Worm (Caenorhabditis elegans) whole organism, dauer: ENCODE data around the gene dmd-10.

Experiments
- unc-62 ChIP-seq: sonication (generic microtip); optimal IDR thresholded peaks from 2 replicates; lab custom pipeline; 2017; ENCODE audit warnings: missing biosample characterization, missing genetic modification reagents, missing genetic modification characterization

Gene dmd-10

ce11 chrV:13243205-13243604, 6.8 kb upstream of the dmd-10 start:
- no peak for TF ChIP-seq unc-62

DNA sequence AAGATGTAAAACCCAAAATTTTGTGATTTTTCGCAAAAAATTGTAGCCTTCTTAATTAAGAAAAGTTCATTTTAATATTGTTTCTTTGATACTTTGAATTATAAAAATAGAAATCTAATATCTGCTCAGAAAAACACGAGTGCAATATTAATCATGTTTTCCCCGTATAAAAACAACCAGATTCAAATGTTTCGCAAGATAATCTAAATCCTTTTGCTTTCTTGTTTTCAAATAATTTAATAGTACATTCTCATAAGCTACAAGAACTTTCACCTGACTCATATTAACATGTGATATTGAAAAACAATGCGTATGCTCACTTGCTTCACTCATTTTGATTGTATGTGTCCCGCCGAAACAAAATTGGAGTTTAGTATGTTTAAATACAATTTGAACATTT, 1.1 kb downstream of the dmd-10 start:
- TF ChIP-seq unc-62 = no peak

DNA sequence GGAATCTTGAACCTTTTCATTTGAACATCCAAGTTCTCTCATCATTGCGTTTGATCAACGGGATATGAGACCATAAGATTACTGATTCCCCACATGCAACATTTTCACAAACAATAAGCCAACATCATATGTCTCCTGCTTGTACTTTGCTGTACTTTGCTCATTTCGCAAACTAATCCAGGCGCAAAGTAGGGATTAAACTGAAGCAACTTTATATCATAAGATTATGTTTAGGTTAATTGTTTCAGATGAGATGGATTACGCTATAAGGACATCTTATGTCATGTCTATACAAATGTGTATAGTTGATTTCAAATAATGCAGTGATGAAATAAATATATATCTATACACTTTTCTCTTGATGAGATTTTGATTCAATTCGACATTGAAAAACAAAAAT, 6.9 kb downstream of the dmd-10 start:
- no peak for TF ChIP-seq unc-62

ce11 chrV:13221066-13221465, 15.3 kb downstream of the dmd-10 start:
- no peak for TF ChIP-seq unc-62

DNA sequence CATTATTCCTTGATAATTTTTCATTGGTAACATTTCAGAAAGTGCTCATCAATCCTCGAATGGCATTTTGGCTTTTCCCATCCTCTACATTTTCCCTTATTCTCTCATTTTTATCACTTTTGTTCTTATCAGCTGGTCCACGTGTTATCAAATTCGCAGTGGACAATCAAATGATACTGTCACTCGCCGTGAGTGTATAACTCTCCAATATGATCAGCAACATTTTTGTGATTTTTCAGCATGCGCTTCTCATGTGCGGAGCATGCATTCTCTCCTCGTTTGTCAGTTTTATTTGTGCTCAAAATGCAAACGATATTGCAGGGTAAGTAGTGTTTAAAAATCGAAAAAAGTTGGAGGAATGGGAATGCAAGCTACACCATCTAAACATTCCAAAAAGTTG, 23.8 kb downstream of the dmd-10 start:
- no peak for TF ChIP-seq unc-62

- TF ChIP-seq unc-62 = no peak
Observed at ce11 chrV:13209567-13209966, 26.8 kb downstream of the dmd-10 start, which contains the start of gene F57B1.6. F57B1.6 (plus strand) TSS chrV:13209645.

ce11 chrV:13207426-13207825, 29.0 kb downstream of the dmd-10 start, which contains the start of gene F57B1.5:
F57B1.5 (plus strand) TSS chrV:13207726.
- no peak for TF ChIP-seq unc-62

- TF ChIP-seq unc-62 = no peak
Observed at ce11 chrV:13206514-13206913, 29.9 kb downstream of the dmd-10 start.

- no peak for TF ChIP-seq unc-62
Observed at ce11 chrV:13202127-13202610, 34.2 kb downstream of the dmd-10 start, which contains the start of the genes col-159 and col-160. col-159 (minus strand) TSS chrV:13202177. col-160 (minus strand) TSS chrV:13202189.

DNA sequence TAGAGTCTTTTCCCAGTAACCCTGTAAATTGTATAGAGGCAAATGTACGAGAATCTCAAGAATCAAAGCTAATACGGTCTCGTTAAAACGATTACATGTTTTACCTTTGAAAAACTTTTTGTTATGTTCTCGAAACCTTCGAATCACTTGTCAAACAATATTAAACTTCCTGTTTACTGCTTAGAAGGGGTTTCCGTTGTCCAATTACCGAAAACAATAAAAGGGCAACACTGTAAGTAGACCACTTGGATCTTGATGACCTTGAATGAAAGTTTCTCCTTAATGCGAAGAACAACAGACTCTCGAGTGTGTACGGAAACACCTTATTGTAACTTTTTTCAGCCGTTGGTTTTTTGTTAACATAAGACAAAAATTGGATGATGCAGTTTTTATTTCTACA, 35.8 kb downstream of the dmd-10 start:
- TF ChIP-seq unc-62 = no peak

DNA sequence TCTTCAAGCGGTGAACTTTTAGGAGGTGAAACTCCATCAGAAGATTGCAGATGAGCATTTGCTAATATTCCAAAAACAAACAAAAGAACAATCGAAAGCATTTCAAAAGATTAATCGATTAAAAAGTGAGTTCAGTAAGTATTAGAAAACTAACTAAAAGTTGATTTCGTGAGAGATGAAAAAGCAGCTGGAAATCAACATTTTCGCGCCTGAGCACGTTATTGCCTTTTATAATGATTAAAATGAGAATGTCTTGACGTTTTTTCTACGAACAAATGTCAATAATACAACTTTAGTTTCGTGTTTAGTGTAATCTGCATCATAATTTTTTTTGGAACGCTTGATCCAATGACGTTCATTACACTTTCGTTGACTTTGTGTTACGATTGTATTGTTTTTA, 38.6 kb downstream of the dmd-10 start, which contains the start of gene F57B1.9:
F57B1.9 (minus strand) TSS at position 101 of the 400 bp plus-strand sequence.
- no peak for TF ChIP-seq unc-62

DNA sequence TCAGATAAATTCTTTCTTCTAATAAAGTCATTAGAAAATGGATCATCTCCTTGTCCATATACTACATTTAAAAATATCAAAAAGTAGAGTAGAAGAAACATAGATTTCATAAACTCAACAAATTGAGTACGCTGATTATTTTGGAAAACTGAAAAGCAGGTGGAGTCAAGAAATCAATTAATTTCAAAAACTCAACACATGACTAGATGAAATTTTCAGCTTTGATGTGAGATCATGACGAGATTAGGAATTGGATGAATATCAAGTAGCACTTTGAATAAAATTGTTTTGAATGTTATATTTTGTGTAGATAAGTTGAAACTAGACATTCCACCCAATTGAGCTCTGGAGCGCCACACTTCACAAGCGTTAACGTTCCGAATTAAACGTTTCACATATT, 40.9 kb downstream of the dmd-10 start, which contains the start of gene F57B1.1:
F57B1.1 (minus strand) TSS at position 101 of the 400 bp plus-strand sequence.
- no peak for TF ChIP-seq unc-62

- TF ChIP-seq unc-62 = no peak
Observed at ce11 chrV:13193488-13194042, 42.8 kb downstream of the dmd-10 start, which contains the start of gene sun-1. sun-1 (minus strand) TSS chrV:13193538.

DNA sequence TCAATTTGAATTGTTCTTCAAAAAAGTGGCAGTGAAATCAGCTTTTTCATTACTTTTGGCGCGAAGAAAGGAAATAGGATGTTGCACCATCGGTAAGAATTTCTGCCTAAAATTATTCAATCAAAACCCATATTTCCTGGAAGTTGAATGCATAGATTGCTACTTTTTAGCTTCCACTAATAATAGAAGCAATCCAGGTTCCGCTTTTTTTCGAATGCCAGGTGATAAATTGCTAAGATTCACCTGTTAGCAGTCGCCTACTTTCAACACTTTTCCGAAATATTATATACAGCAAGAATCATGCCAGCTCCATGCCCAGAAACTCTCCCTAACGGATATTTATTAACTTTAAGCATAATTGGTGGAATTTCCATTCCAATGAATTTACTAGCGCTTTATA, 51.0 kb downstream of the dmd-10 start, which contains the start of gene sri-6:
sri-6 (plus strand) TSS at position 301 of the 400 bp plus-strand sequence.
- no peak for TF ChIP-seq unc-62

ce11 chrV:13184137-13184536, 52.3 kb downstream of the dmd-10 start, which contains the start of gene T09E8.4:
T09E8.4 (minus strand) TSS chrV:13184237.
- no peak for TF ChIP-seq unc-62

ce11 chrV:13181450-13181849, 55.0 kb downstream of the dmd-10 start:
- TF ChIP-seq unc-62 = no peak

DNA sequence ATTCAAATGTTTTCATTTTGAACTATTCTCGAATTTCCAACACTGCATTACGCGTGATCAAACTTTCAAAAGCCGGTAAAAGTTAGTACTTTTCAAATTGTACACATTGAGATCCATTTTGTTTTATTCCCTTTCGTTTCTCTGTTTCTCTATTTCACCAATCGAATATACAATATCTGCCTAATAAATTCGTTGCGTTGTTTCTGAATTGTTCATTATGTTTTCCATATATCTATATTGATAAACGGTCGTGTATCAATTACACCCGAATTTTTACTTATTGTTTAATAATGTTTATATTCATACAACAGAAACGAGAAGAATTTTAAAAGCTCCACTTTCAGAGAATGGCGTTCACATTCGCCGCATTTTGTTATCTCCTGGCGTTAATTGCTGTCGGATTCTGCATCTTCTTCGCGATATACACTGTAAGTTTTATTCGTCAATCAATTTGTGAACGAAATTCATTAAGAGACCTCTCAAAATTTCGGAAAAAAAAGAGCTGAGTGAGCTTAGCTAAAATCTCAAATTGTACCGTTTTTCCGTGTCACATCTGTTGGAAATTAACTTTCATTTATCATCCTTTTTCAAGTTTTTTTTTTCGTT, 56.3 kb downstream of the dmd-10 start, which contains the start of gene cni-1:
cni-1 (plus strand) TSS at position 345 of the 606 bp plus-strand sequence.
- no peak for TF ChIP-seq unc-62

DNA sequence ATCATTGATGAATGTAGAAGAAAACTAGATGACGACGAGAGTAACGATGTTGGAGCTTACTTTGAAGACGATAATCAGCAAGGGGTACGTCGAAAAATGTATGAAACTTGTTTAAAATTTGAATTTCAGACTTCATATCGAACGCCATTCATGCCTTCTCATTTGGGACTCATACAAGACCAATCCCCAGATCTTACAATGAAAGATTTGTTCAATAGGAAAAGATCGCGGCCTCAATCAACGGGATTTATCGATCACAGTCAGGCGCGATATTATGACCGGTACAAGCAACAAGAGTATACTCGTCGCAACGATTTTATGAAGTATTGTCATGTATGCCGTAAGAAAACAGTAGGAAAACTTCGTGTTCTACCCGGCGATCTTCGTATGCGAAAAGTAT, 59.6 kb downstream of the dmd-10 start:
- no peak for TF ChIP-seq unc-62
